Fruit fly (Drosophila melanogaster) whole organism, embryonic: Measurements from ENCODE around the gene Dis3l2.

Experiments
- Asciz ChIP-seq: fragments of 200-800 bp; sonication (Bioruptor generic); optimal IDR thresholded peaks from 2 replicates; lab custom pipeline; 2017; ENCODE audit warnings: missing biosample characterization, mild to moderate bottlenecking, missing genetic modification characterization, missing genetic modification reagents
- Atf6 ChIP-seq: fragments of 200-800 bp; sonication (Bioruptor generic); IDR thresholded peaks from 2 replicates; pipeline ENCODE4 v1.3.6; 2022; ENCODE audit warnings: missing biosample characterization, missing genetic modification characterization
- Bdp1 ChIP-seq: fragments of 200-800 bp; sonication (Bioruptor generic); optimal IDR thresholded peaks from 3 replicates; lab custom pipeline; 2016; ENCODE audit warnings: missing biosample characterization, missing genetic modification characterization
- BtbVII ChIP-seq: fragments of 200-800 bp; sonication (Bioruptor generic); optimal IDR thresholded peaks from 3 replicates; lab custom pipeline; 2017; ENCODE audit warnings: missing biosample characterization, mild to moderate bottlenecking, missing genetic modification characterization
- CG12219 ChIP-seq: fragments of 200-800 bp; sonication (Bioruptor generic); optimal IDR thresholded peaks from 3 replicates; lab custom pipeline; 2018; ENCODE audit warnings: missing biosample characterization, mild to moderate bottlenecking, missing genetic modification characterization
- CG13287 ChIP-seq: fragments of 200-800 bp; sonication (Bioruptor generic); IDR thresholded peaks from 2 replicates; pipeline ENCODE4 v1.3.6; 2022; ENCODE audit warnings: missing biosample characterization, missing genetic modification characterization; ENCODE audit not compliant: partially characterized antibody
- CG14050 ChIP-seq: fragments of 200-800 bp; sonication (Bioruptor generic); IDR thresholded peaks from 3 replicates; pipeline ENCODE4 v1.3.6; 2022; ENCODE audit warnings: missing biosample characterization, missing genetic modification characterization
- CG17361 ChIP-seq: fragments of 200-800 bp; sonication (Bioruptor generic); IDR thresholded peaks from 3 replicates; pipeline ENCODE4 v1.3.6; 2022; ENCODE audit warnings: missing biosample characterization, missing genetic modification characterization
- CG17612 ChIP-seq: fragments of 200-800 bp; sonication (Bioruptor generic); IDR thresholded peaks from 2 replicates; pipeline ENCODE4 v1.3.6; 2022; ENCODE audit warnings: missing biosample characterization, missing genetic modification characterization
- CG30403 ChIP-seq: fragments of 200-800 bp; sonication (Bioruptor generic); optimal IDR thresholded peaks from 3 replicates; lab custom pipeline; 2016; ENCODE audit warnings: missing biosample characterization, missing genetic modification characterization
- CG31441 ChIP-seq: fragments of 200-800 bp; sonication (Bioruptor generic); IDR thresholded peaks from 2 replicates; pipeline ENCODE4 v1.3.6; 2022; ENCODE audit warnings: missing biosample characterization, missing genetic modification characterization
- CG32532 ChIP-seq: fragments of 200-800 bp; sonication (Bioruptor generic); IDR thresholded peaks from 2 replicates; pipeline ENCODE4 v1.3.6; 2022; ENCODE audit warnings: missing biosample characterization, missing genetic modification characterization
- CG33557 ChIP-seq: fragments of 200-800 bp; sonication (Bioruptor generic); optimal IDR thresholded peaks from 2 replicates; lab custom pipeline; 2019; ENCODE audit warnings: missing biosample characterization, mild to moderate bottlenecking, missing genetic modification characterization, moderate library complexity
- CG3847 ChIP-seq: fragments of 200-800 bp; sonication (Bioruptor generic); IDR thresholded peaks from 2 replicates; pipeline ENCODE4 v1.3.6; 2022; ENCODE audit warnings: missing biosample characterization, missing genetic modification characterization
- CG4424 ChIP-seq: fragments of 200-800 bp; sonication (Bioruptor generic); optimal IDR thresholded peaks from 3 replicates; lab custom pipeline; 2016; ENCODE audit warnings: missing biosample characterization, missing genetic modification characterization
- CG4707 ChIP-seq: fragments of 200-800 bp; sonication (Bioruptor generic); optimal IDR thresholded peaks from 2 replicates; lab custom pipeline; 2018; ENCODE audit warnings: missing biosample characterization, mild to moderate bottlenecking, missing genetic modification characterization, moderate library complexity
- CG9215 ChIP-seq: fragments of 200-800 bp; sonication (Bioruptor generic); IDR thresholded peaks from 2 replicates; pipeline ENCODE4 v1.3.6; 2022; ENCODE audit warnings: missing biosample characterization, missing genetic modification characterization
- CG9437 ChIP-seq: fragments of 200-800 bp; sonication (Bioruptor generic); optimal IDR thresholded peaks from 2 replicates; lab custom pipeline; 2018; ENCODE audit warnings: missing biosample characterization, mild to moderate bottlenecking, missing genetic modification characterization
- CG9609 ChIP-seq: fragments of 200-800 bp; sonication (Bioruptor generic); optimal IDR thresholded peaks from 3 replicates; lab custom pipeline; 2016; ENCODE audit warnings: missing biosample characterization, missing genetic modification characterization
- CrebB ChIP-seq: fragments of 200-800 bp; sonication (Bioruptor generic); optimal IDR thresholded peaks from 3 replicates; lab custom pipeline; 2018; ENCODE audit warnings: missing biosample characterization, mild to moderate bottlenecking, missing genetic modification characterization
- Dbx ChIP-seq: fragments of 200-800 bp; sonication (Bioruptor generic); IDR thresholded peaks from 3 replicates; pipeline ENCODE4 v1.3.6; 2022; ENCODE audit warnings: missing biosample characterization, missing genetic modification characterization
- Dip2 ChIP-seq: fragments of 200-800 bp; sonication (Bioruptor generic); IDR thresholded peaks from 2 replicates; pipeline ENCODE4 v1.3.6; 2022; ENCODE audit warnings: missing biosample characterization, missing genetic modification characterization
- E2f2 ChIP-seq: fragments of 200-800 bp; sonication (Bioruptor generic); IDR thresholded peaks from 2 replicates; pipeline ENCODE4 v1.3.6; 2022; ENCODE audit warnings: missing biosample characterization, missing genetic modification characterization
- Fer2 ChIP-seq: fragments of 200-800 bp; sonication (Bioruptor generic); optimal IDR thresholded peaks from 2 replicates; lab custom pipeline; 2018; ENCODE audit warnings: missing biosample characterization, mild to moderate bottlenecking, missing genetic modification characterization, moderate library complexity
- H15 ChIP-seq: fragments of 200-800 bp; sonication (Bioruptor generic); IDR thresholded peaks from 3 replicates; pipeline ENCODE4 v1.3.6; 2022; ENCODE audit warnings: missing biosample characterization, missing genetic modification characterization
- Hr78 ChIP-seq, 2 experiments: fragments of 200-800 bp in 1 of 2; fragments of >200 bp in 1 of 2; sonication (Bioruptor generic) in 1 of 2; optimal IDR thresholded peaks; 2 replicates each; lab custom pipeline; 2017 to 2019; ENCODE audit warnings: missing biosample characterization in 2 of 2, missing genetic modification characterization in 2 of 2, mild to moderate bottlenecking in 1 of 2, moderate library complexity in 1 of 2
- Kr ChIP-seq: fragments of 200-800 bp; sonication (Bioruptor generic); optimal IDR thresholded peaks from 2 replicates; lab custom pipeline; 2017; ENCODE audit warnings: missing biosample characterization, mild to moderate bottlenecking, missing genetic modification characterization
- Optix ChIP-seq: fragments of 200-800 bp; sonication (Bioruptor generic); IDR thresholded peaks from 3 replicates; pipeline ENCODE4 v1.3.6; 2022; ENCODE audit warnings: missing biosample characterization, missing genetic modification characterization
- Poxn ChIP-seq: fragments of 200-800 bp; sonication (Bioruptor generic); IDR thresholded peaks from 2 replicates; pipeline ENCODE4 v1.3.6; 2022; ENCODE audit warnings: missing biosample characterization, missing genetic modification characterization
- Stat92E ChIP-seq, 3 experiments: fragments of >200 bp in 2 of 3; fragments of 200-800 bp in 1 of 3; sonication (Bioruptor generic) in 1 of 3; optimal IDR thresholded peaks; 2 replicates each; lab custom pipeline; 2017 to 2019; ENCODE audit warnings: missing biosample characterization in 3 of 3, missing genetic modification characterization in 3 of 3, mild to moderate bottlenecking in 1 of 3, moderate library complexity in 1 of 3
- Taf1 ChIP-seq: fragments of 200-800 bp; sonication (Bioruptor generic); IDR thresholded peaks from 2 replicates; pipeline ENCODE4 v1.3.6; 2022; ENCODE audit warnings: missing biosample characterization, missing genetic modification characterization
- az2 ChIP-seq: fragments of 200-800 bp; sonication (Bioruptor generic); optimal IDR thresholded peaks from 3 replicates; lab custom pipeline; 2016; ENCODE audit warnings: missing biosample characterization, missing genetic modification characterization
- crol ChIP-seq: fragments of 200-800 bp; sonication (Bioruptor generic); IDR thresholded peaks from 2 replicates; pipeline ENCODE4 v1.3.6; 2022; ENCODE audit warnings: missing biosample characterization, missing genetic modification characterization
- dpn ChIP-seq, 2 experiments: fragments of 200-800 bp; sonication (Bioruptor generic); optimal IDR thresholded peaks; 3 replicates each; lab custom pipeline; 2016; ENCODE audit warnings: missing biosample characterization in 2 of 2, missing genetic modification characterization in 2 of 2
- ems ChIP-seq: fragments of 200-800 bp; sonication (Bioruptor generic); optimal IDR thresholded peaks from 3 replicates; lab custom pipeline; 2016; ENCODE audit warnings: missing biosample characterization, missing genetic modification characterization
- h ChIP-seq: fragments of >200 bp; optimal IDR thresholded peaks from 2 replicates; lab custom pipeline; 2017
- ken ChIP-seq: fragments of 200-800 bp; sonication (Bioruptor generic); IDR thresholded peaks from 3 replicates; pipeline ENCODE4 v1.3.6; 2022; ENCODE audit warnings: missing biosample characterization, missing genetic modification characterization
- lmd ChIP-seq: fragments of 200-800 bp; sonication (Bioruptor generic); IDR thresholded peaks from 2 replicates; pipeline ENCODE4 v1.3.6; 2022; ENCODE audit warnings: missing biosample characterization, missing genetic modification characterization
- lov ChIP-seq, 2 experiments: fragments of 200-800 bp in 1 of 2; fragments of >200 bp in 1 of 2; sonication (Bioruptor generic) in 1 of 2; IDR thresholded peaks in 1 of 2; optimal IDR thresholded peaks in 1 of 2; 2 replicates in 1 of 2; 3 replicates in 1 of 2; pipeline versions ENCODE4 v1.3.6 to Lab custom; 2017 to 2022; ENCODE audit warnings: missing biosample characterization in 1 of 2, missing genetic modification characterization in 1 of 2
- nom ChIP-seq: fragments of 200-800 bp; sonication (Bioruptor generic); optimal IDR thresholded peaks from 2 replicates; lab custom pipeline; 2017; ENCODE audit warnings: missing biosample characterization, missing genetic modification characterization, mild to moderate bottlenecking, moderate library complexity, missing genetic modification reagents
- sim ChIP-seq: fragments of 200-800 bp; sonication (Bioruptor generic); IDR thresholded peaks from 2 replicates; pipeline ENCODE4 v1.3.6; 2022; ENCODE audit warnings: missing biosample characterization, missing genetic modification characterization
- sr ChIP-seq: fragments of 200-800 bp; sonication (Bioruptor generic); IDR thresholded peaks from 3 replicates; pipeline ENCODE4 v1.3.6; 2022; ENCODE audit warnings: missing biosample characterization, missing genetic modification characterization
- sug ChIP-seq: fragments of 200-800 bp; optimal IDR thresholded peaks from 2 replicates; lab custom pipeline; 2019; ENCODE audit warnings: missing biosample characterization, mild to moderate bottlenecking, missing genetic modification characterization, moderate library complexity
- ttk ChIP-seq: fragments of 200-800 bp; sonication (Bioruptor generic); IDR thresholded peaks from 2 replicates; pipeline ENCODE4 v2.1.2; 2022; ENCODE audit warnings: missing biosample characterization, missing genetic modification characterization
- unpg ChIP-seq: fragments of 200-800 bp; sonication (Bioruptor generic); optimal IDR thresholded peaks from 3 replicates; lab custom pipeline; 2018; ENCODE audit warnings: missing biosample characterization, mild to moderate bottlenecking, missing genetic modification characterization, moderate library complexity
- usp ChIP-seq: fragments of >200 bp; optimal IDR thresholded peaks from 2 replicates; lab custom pipeline; 2017; ENCODE audit warnings: missing biosample characterization, missing genetic modification characterization
- vvl ChIP-seq: fragments of 200-800 bp; sonication (Bioruptor generic); IDR thresholded peaks from 2 replicates; pipeline ENCODE4 v1.3.6; 2022; ENCODE audit warnings: missing biosample characterization, missing genetic modification characterization
- wor ChIP-seq: fragments of 200-800 bp; sonication (Bioruptor generic); IDR thresholded peaks from 2 replicates; pipeline ENCODE4 v1.3.6; 2022; ENCODE audit warnings: missing biosample characterization, missing genetic modification characterization
- z ChIP-seq: fragments of 200-800 bp; sonication (Bioruptor generic); IDR thresholded peaks from 3 replicates; pipeline ENCODE4 v1.3.6; 2022; ENCODE audit warnings: missing biosample characterization, missing genetic modification characterization

The Dis3l2 gene

DNA sequence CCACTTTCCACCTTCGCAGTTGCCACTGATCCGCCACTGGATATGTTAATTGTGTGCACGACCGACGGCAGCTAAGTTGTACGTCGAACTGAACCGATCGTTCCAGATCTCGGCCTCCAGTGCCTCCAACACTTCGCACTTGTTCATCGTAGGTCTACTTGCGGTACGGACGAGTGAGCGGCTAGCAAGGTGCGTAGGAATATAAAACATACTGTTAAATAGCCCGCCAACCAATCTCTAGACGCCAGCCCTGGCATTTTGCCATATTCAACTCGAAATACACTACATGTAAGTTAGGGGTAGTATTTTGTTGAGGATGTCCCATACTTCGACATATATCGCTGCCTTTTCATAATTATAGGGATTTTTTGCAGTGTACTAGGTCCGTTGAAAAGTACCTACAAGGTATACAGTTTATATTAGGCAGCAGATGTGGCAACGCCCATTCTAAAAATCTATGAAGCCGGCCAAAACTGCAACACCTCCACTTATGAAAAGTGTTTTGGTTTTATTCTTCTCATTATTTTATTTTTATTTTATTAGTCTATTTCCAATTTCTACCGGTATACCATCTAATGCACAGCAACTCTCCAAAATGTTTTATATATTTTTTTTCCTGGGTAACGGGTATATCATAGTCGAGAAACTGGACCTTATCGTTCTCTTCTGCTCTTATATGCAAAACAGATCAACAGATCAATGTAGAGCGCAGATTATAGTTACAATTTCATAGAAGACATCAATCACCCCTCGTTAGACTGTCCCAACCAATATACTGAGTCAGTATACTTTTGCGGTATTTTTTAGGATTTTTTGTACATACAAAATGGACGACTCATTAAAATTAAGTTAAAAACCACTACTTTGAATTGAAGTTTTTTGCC, 10.8 kb downstream of the Dis3l2 start, which contains the start of the genes pyx and CG33229 (continued):
- TF ChIP-seq CG9437 (GFP tag; lab: Kevin White, UChicago) (peak; percentile 83), Asciz (GFP tag; lab: Kevin White, UChicago) (peak; percentile 64), CG12219 (GFP tag; lab: Kevin White, UChicago) (peak; percentile 61), unpg (GFP tag; lab: Kevin White, UChicago) (peak; percentile 74), crol (GFP tag; lab: Robert Waterston, UW) (0 out of 2 replicates have a peak, but pooled peaks have one; percentile 6), Atf6 (GFP tag; lab: Robert Waterston, UW) (peak; percentile 75), Stat92E (GFP tag; optimal IDR thresholded peaks at IDR 0.05; lab: Kevin White, UChicago) (no peak), CG17361 (GFP tag; lab: Robert Waterston, UW) (peak; percentile 95), CG9609 (peak; percentile 88), nom (peak; percentile 7), Optix (GFP tag; lab: Robert Waterston, UW) (peak; percentile 71), Fer2 (tag; lab: Kevin White, UChicago) (peak; percentile 76), CG30403 (GFP tag; lab: Kevin White, UChicago) (peak; percentile 95), ttk (peak; percentile 66), Poxn (peak; percentile 40; the same call in 1 of the 2 replicates), Dbx (GFP tag; lab: Robert Waterston, UW) (peak; percentile 86), CG9215 (GFP tag; lab: Robert Waterston, UW) (peak; percentile 87), ems (GFP tag; lab: Kevin White, UChicago) (peak; percentile 77), ken (GFP tag; lab: Robert Waterston, UW) (peak; percentile 62), h (no peak), wor (GFP tag; lab: Robert Waterston, UW) (peak; percentile 68), E2f2 (GFP tag; lab: Robert Waterston, UW) (peak; percentile 93), az2 (peak; percentile 87), BtbVII (peak; percentile 62), CG14050 (GFP tag; lab: Robert Waterston, UW) (peak; percentile 68), CG33557 (GFP tag; lab: Kevin White, UChicago) (peak; percentile 41), H15 (GFP tag; lab: Robert Waterston, UW) (peak; percentile 70; the same call in 1 of the 3 replicates), lmd (peak; percentile 91), CG32532 (GFP tag; lab: Robert Waterston, UW) (peak; percentile 93), CG4707 (GFP tag; lab: Kevin White, UChicago) (no peak), Dip2 (GFP tag; lab: Robert Waterston, UW) (0 out of 2 replicates have a peak, but pooled peaks have one; percentile 21), Taf1 (GFP tag; lab: Robert Waterston, UW) (no peak; the same call in 1 of the 2 replicates), sr (GFP tag; lab: Robert Waterston, UW) (no peak), CG17612 (GFP tag; lab: Robert Waterston, UW) (peak; percentile 50), Kr (GFP tag; lab: Kevin White, UChicago) (no peak), Hr78 (GFP tag; optimal IDR thresholded peaks at IDR 0.05; lab: Kevin White, UChicago) (peak in 1 of 2 experiments; percentile 40), CrebB (tag; lab: Kevin White, UChicago) (peak; percentile 14), vvl (GFP tag; lab: Robert Waterston, UW) (peak; percentile 76), sug (tag; lab: Kevin White, UChicago) (peak; percentile 92), CG4424 (GFP tag; lab: Kevin White, UChicago) (peak; percentile 89), dpn (GFP tag; optimal IDR thresholded peaks at IDR 0.05; lab: Kevin White, UChicago) (peak; percentile 83 to 90), Bdp1 (GFP tag; lab: Kevin White, UChicago) (peak; percentile 56), lov (optimal IDR thresholded peaks at IDR 0.05; lab: Kevin White, UChicago) (no peak), lov (GFP tag; IDR thresholded peaks at IDR 0.05; lab: Robert Waterston, UW) (no peak), CG3847 (GFP tag; lab: Robert Waterston, UW) (peak; percentile 87), sim (GFP tag; lab: Robert Waterston, UW) (peak; percentile 44; the same call in 1 of the 2 replicates), CG31441 (GFP tag; lab: Robert Waterston, UW) (peak; percentile 80; the same call in 1 of the 2 replicates), CG13287 (GFP tag; lab: Robert Waterston, UW) (peak; percentile 28; the same call in 1 of the 2 replicates), z (no peak), usp (GFP tag; lab: Kevin White, UChicago) (no peak)
